Fruit fly (Drosophila melanogaster) whole organism, embryonic: ENCODE results near the gene CG5235.

Experiments
- ATbp ChIP-seq: fragments of 200-800 bp; sonication (Bioruptor generic); optimal IDR thresholded peaks from 2 replicates; lab custom pipeline; 2017; ENCODE audit warnings: missing biosample characterization, mild to moderate bottlenecking, missing genetic modification characterization, missing genetic modification reagents
- Antp ChIP-seq: fragments of 200-800 bp; sonication (Bioruptor generic); optimal IDR thresholded peaks from 3 replicates; lab custom pipeline; 2016; ENCODE audit warnings: missing biosample characterization, missing genetic modification characterization
- CG11696 ChIP-seq: fragments of 200-800 bp; sonication (Bioruptor generic); IDR thresholded peaks from 2 replicates; pipeline ENCODE4 v1.3.6; 2022; ENCODE audit warnings: missing biosample characterization, missing genetic modification characterization
- CG12155 ChIP-seq: fragments of 200-800 bp; sonication (Bioruptor generic); optimal IDR thresholded peaks from 3 replicates; lab custom pipeline; 2016; ENCODE audit warnings: missing biosample characterization, missing genetic modification characterization
- CG12299 ChIP-seq: fragments of 200-800 bp; sonication (Bioruptor generic); optimal IDR thresholded peaks from 2 replicates; lab custom pipeline; 2018; ENCODE audit warnings: missing biosample characterization, mild to moderate bottlenecking, missing genetic modification characterization
- CG12659 ChIP-seq: fragments of 200-800 bp; sonication (Bioruptor generic); optimal IDR thresholded peaks from 3 replicates; lab custom pipeline; 2017; ENCODE audit warnings: mild to moderate bottlenecking, missing biosample characterization, missing genetic modification reagents, missing genetic modification characterization
- CG12769 ChIP-seq: fragments of 200-800 bp; sonication (Bioruptor generic); optimal IDR thresholded peaks from 2 replicates; lab custom pipeline; 2019; ENCODE audit warnings: missing biosample characterization, mild to moderate bottlenecking, missing genetic modification characterization, moderate library complexity
- CG15479 ChIP-seq: fragments of 200-800 bp; sonication (Bioruptor generic); optimal IDR thresholded peaks from 3 replicates; lab custom pipeline; 2019; ENCODE audit warnings: missing biosample characterization, mild to moderate bottlenecking, missing genetic modification characterization, moderate library complexity
- CG16779 ChIP-seq: fragments of 200-800 bp; sonication (Bioruptor generic); IDR thresholded peaks from 2 replicates; pipeline ENCODE4 v1.3.6; 2022; ENCODE audit warnings: missing biosample characterization, missing genetic modification characterization
- CG16815 ChIP-seq: fragments of 200-800 bp; sonication (Bioruptor generic); optimal IDR thresholded peaks from 3 replicates; lab custom pipeline; 2017; ENCODE audit warnings: missing biosample characterization, mild to moderate bottlenecking, missing genetic modification characterization
- CG18011 ChIP-seq: fragments of 200-800 bp; sonication (Bioruptor generic); optimal IDR thresholded peaks from 2 replicates; lab custom pipeline; 2017; ENCODE audit warnings: missing biosample characterization, missing genetic modification characterization, mild to moderate bottlenecking, moderate library complexity, missing genotype
- CG18764 ChIP-seq: fragments of 200-800 bp; sonication (Bioruptor generic); optimal IDR thresholded peaks from 3 replicates; lab custom pipeline; 2016; ENCODE audit warnings: missing biosample characterization, missing genetic modification characterization
- CG3065 ChIP-seq: fragments of 200-800 bp; sonication (Bioruptor generic); optimal IDR thresholded peaks from 2 replicates; lab custom pipeline; 2016; ENCODE audit warnings: missing biosample characterization, missing genetic modification characterization
- CG31388 ChIP-seq: fragments of 200-800 bp; sonication (Bioruptor generic); optimal IDR thresholded peaks from 2 replicates; lab custom pipeline; 2016; ENCODE audit warnings: missing biosample characterization, missing genetic modification characterization
- CG33213 ChIP-seq: fragments of 200-800 bp; sonication (Bioruptor generic); optimal IDR thresholded peaks from 3 replicates; lab custom pipeline; 2016; ENCODE audit warnings: missing biosample characterization, missing genetic modification characterization
- CG4360 ChIP-seq: fragments of 200-800 bp; sonication (Bioruptor generic); IDR thresholded peaks from 2 replicates; pipeline ENCODE4 v1.3.6; 2022; ENCODE audit warnings: missing biosample characterization, missing genetic modification characterization
- CG5245 ChIP-seq: fragments of 200-800 bp; sonication (Bioruptor generic); optimal IDR thresholded peaks from 3 replicates; lab custom pipeline; 2016; ENCODE audit warnings: missing biosample characterization, missing genetic modification characterization
- CG8478 ChIP-seq: fragments of >200 bp; optimal IDR thresholded peaks from 2 replicates; lab custom pipeline; 2018
- CG8924 ChIP-seq: fragments of 200-800 bp; optimal IDR thresholded peaks from 3 replicates; lab custom pipeline; 2019; ENCODE audit warnings: missing biosample characterization, mild to moderate bottlenecking, missing genetic modification characterization, moderate library complexity
- CG9727 ChIP-seq: fragments of 200-800 bp; sonication (Bioruptor generic); optimal IDR thresholded peaks from 3 replicates; lab custom pipeline; 2017; ENCODE audit warnings: missing biosample characterization, mild to moderate bottlenecking, missing genetic modification characterization
- CG9797 ChIP-seq: fragments of 200-800 bp; sonication (Bioruptor generic); optimal IDR thresholded peaks from 3 replicates; lab custom pipeline; 2018; ENCODE audit warnings: missing biosample characterization, mild to moderate bottlenecking, missing genetic modification characterization
- D19A ChIP-seq: fragments of 200-800 bp; optimal IDR thresholded peaks from 3 replicates; lab custom pipeline; 2019; ENCODE audit warnings: missing biosample characterization, mild to moderate bottlenecking, missing genetic modification characterization, moderate library complexity
- Dip3 ChIP-seq: fragments of 200-800 bp; sonication (Bioruptor generic); optimal IDR thresholded peaks from 3 replicates; lab custom pipeline; 2016; ENCODE audit warnings: missing biosample characterization, missing genetic modification characterization
- E2f1 ChIP-seq: fragments of 200-800 bp; sonication (Bioruptor generic); IDR thresholded peaks from 2 replicates; pipeline ENCODE4 v1.3.6; 2022; ENCODE audit warnings: missing biosample characterization, missing genetic modification characterization
- Fer1 ChIP-seq: fragments of 200-800 bp; sonication (Bioruptor generic); optimal IDR thresholded peaks from 2 replicates; lab custom pipeline; 2017; ENCODE audit warnings: missing biosample characterization, mild to moderate bottlenecking, missing genetic modification characterization
- Fer2 ChIP-seq: fragments of 200-800 bp; sonication (Bioruptor generic); optimal IDR thresholded peaks from 2 replicates; lab custom pipeline; 2018; ENCODE audit warnings: missing biosample characterization, mild to moderate bottlenecking, missing genetic modification characterization, moderate library complexity
- HmgD ChIP-seq: fragments of 200-800 bp; sonication (Bioruptor generic); optimal IDR thresholded peaks from 3 replicates; lab custom pipeline; 2016; ENCODE audit warnings: missing biosample characterization, missing genetic modification characterization
- HmgZ ChIP-seq: fragments of 200-800 bp; sonication (Bioruptor generic); optimal IDR thresholded peaks from 2 replicates; lab custom pipeline; 2018; ENCODE audit warnings: missing biosample characterization, mild to moderate bottlenecking, missing genetic modification characterization
- Hr51 ChIP-seq, 2 experiments: fragments of 200-800 bp; sonication (Bioruptor generic); optimal IDR thresholded peaks; 2 replicates in 1 of 2; 3 replicates in 1 of 2; lab custom pipeline; 2016 to 2018; ENCODE audit warnings: missing biosample characterization in 2 of 2, missing genetic modification characterization in 2 of 2, mild to moderate bottlenecking in 1 of 2, moderate library complexity in 1 of 2
- NFAT ChIP-seq: fragments of 200-800 bp; sonication (Bioruptor generic); IDR thresholded peaks from 2 replicates; pipeline ENCODE4 v1.3.6; 2022; ENCODE audit warnings: missing biosample characterization, missing genetic modification characterization
- Optix ChIP-seq: fragments of 200-800 bp; sonication (Bioruptor generic); IDR thresholded peaks from 3 replicates; pipeline ENCODE4 v1.3.6; 2022; ENCODE audit warnings: missing biosample characterization, missing genetic modification characterization
- Ptx1 ChIP-seq: fragments of 200-800 bp; sonication (Bioruptor generic); IDR thresholded peaks from 2 replicates; pipeline ENCODE4 v1.3.6; 2022; ENCODE audit warnings: missing biosample characterization, missing genetic modification characterization
- Sin3A ChIP-seq: fragments of >200 bp; optimal IDR thresholded peaks from 2 replicates; lab custom pipeline; 2018
- Sox102F ChIP-seq: fragments of 200-800 bp; sonication (Bioruptor generic); optimal IDR thresholded peaks from 2 replicates; lab custom pipeline; 2018; ENCODE audit warnings: missing biosample characterization, mild to moderate bottlenecking, missing genetic modification characterization, moderate library complexity
- Taf1 ChIP-seq: fragments of 200-800 bp; sonication (Bioruptor generic); IDR thresholded peaks from 2 replicates; pipeline ENCODE4 v1.3.6; 2022; ENCODE audit warnings: missing biosample characterization, missing genetic modification characterization
- Xbp1 ChIP-seq: fragments of 200-800 bp; sonication (Bioruptor generic); optimal IDR thresholded peaks from 3 replicates; lab custom pipeline; 2016; ENCODE audit warnings: missing biosample characterization, mild to moderate bottlenecking, missing genetic modification characterization
- bigmax ChIP-seq: fragments of 200-800 bp; sonication (Bioruptor generic); optimal IDR thresholded peaks from 2 replicates; lab custom pipeline; 2018; ENCODE audit warnings: missing biosample characterization, mild to moderate bottlenecking, missing genetic modification characterization
- cas ChIP-seq: fragments of 200-800 bp; sonication (Bioruptor generic); IDR thresholded peaks from 2 replicates; pipeline ENCODE4 v1.3.6; 2022; ENCODE audit warnings: missing biosample characterization, missing genetic modification characterization
- crc ChIP-seq: fragments of 200-800 bp; sonication (Bioruptor generic); optimal IDR thresholded peaks from 2 replicates; lab custom pipeline; 2016; ENCODE audit warnings: missing biosample characterization, missing genetic modification characterization
- fd96Cb ChIP-seq: fragments of 200-800 bp; sonication (Bioruptor generic); optimal IDR thresholded peaks from 2 replicates; lab custom pipeline; 2018; ENCODE audit warnings: missing biosample characterization, mild to moderate bottlenecking, missing genetic modification characterization, moderate library complexity
- gcm2 ChIP-seq: fragments of 200-800 bp; sonication (Bioruptor generic); optimal IDR thresholded peaks from 2 replicates; lab custom pipeline; 2016; ENCODE audit warnings: missing biosample characterization, missing genetic modification characterization
- ham ChIP-seq: fragments of 200-800 bp; sonication (Bioruptor generic); IDR thresholded peaks from 2 replicates; pipeline ENCODE4 v1.3.6; 2022; ENCODE audit warnings: missing biosample characterization, missing genetic modification characterization
- luna ChIP-seq: fragments of 200-800 bp; sonication (Bioruptor generic); optimal IDR thresholded peaks from 2 replicates; lab custom pipeline; 2016; ENCODE audit warnings: missing biosample characterization, missing genetic modification characterization
- pho ChIP-seq: fragments of 200-800 bp; sonication (Bioruptor generic); optimal IDR thresholded peaks from 2 replicates; lab custom pipeline; 2016; ENCODE audit warnings: missing biosample characterization, missing genetic modification characterization
- phol ChIP-seq: fragments of 200-800 bp; sonication (Bioruptor generic); optimal IDR thresholded peaks from 3 replicates; lab custom pipeline; 2018; ENCODE audit warnings: missing biosample characterization, mild to moderate bottlenecking, missing genetic modification characterization, moderate library complexity
- sc ChIP-seq, 3 experiments: fragments of >200 bp in 2 of 3; fragments of 200-800 bp in 1 of 3; sonication (Bioruptor generic) in 1 of 3; optimal IDR thresholded peaks; 2 replicates in 2 of 3; 3 replicates in 1 of 3; lab custom pipeline; 2017; ENCODE audit warnings: mild to moderate bottlenecking in 1 of 3, missing biosample characterization in 1 of 3, missing genetic modification characterization in 1 of 3, missing genetic modification reagents in 1 of 3
- scrt ChIP-seq: fragments of 200-800 bp; sonication (Bioruptor generic); optimal IDR thresholded peaks from 2 replicates; lab custom pipeline; 2018; ENCODE audit warnings: missing biosample characterization, mild to moderate bottlenecking, missing genetic modification characterization, moderate library complexity
- sens-2 ChIP-seq: fragments of 200-800 bp; sonication (Bioruptor generic); IDR thresholded peaks from 2 replicates; pipeline ENCODE4 v1.3.6; 2022; ENCODE audit warnings: missing biosample characterization, missing genetic modification characterization
- slbo ChIP-seq: fragments of 200-800 bp; sonication (Bioruptor generic); IDR thresholded peaks from 2 replicates; pipeline ENCODE4 v1.3.6; 2022; ENCODE audit warnings: missing biosample characterization, missing genetic modification characterization
- zen ChIP-seq: fragments of 200-800 bp; sonication (Bioruptor generic); optimal IDR thresholded peaks from 3 replicates; lab custom pipeline; 2018; ENCODE audit warnings: missing biosample characterization, mild to moderate bottlenecking, missing genetic modification characterization, moderate library complexity

CG5235 gene

DNA sequence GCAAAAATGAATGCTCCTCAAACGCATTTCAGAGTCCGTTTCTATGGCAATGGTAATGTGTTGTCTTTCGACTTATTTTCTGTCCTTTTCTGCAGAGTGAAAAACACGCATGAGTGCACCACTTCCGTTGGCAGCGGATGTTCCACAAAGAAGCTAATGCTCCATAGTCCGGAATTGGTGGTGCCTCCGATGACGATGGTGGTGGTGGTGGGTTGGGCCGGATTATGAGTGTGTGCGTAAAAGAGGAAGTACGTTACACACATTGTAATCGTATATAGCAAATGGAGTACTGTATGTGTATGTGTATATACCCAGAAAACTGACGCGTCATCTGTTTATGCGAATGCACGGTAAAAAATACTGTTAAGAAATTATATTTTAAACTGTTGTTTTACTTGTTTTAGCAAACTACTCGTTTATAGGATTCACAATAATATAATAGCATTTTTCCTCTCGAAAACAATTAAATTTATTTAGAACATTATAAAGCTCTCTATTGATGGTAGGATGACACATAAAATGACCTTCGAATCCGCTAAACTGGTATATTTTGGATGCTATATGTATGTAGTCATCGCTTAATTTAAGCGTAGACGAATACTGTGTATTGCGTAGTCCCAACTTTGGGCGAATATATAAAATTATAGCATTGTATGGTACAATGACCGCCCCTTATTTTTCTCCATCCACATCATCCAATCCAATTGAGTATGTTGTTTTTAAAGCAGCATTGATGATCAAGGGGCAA, 44.9 kb downstream of the CG5235 start (continued):
- TF ChIP-seq CG4360 (GFP tag; lab: Robert Waterston, UW) (0 out of 2 replicates have a peak, but pooled peaks have one; percentile 5), CG15479 (no peak), ham (GFP tag; lab: Robert Waterston, UW) (no peak), pho (GFP tag; lab: Kevin White, UChicago) (no peak), Hr51 (GFP tag; optimal IDR thresholded peaks at IDR 0.05; lab: Kevin White, UChicago) (peak in 1 of 2 experiments; percentile 73), scrt (GFP tag; lab: Kevin White, UChicago) (no peak), CG8478 (no peak), CG12769 (tag; lab: Kevin White, UChicago) (no peak), CG9727 (GFP tag; lab: Kevin White, UChicago) (no peak), CG12299 (tag; lab: Kevin White, UChicago) (no peak), cas (GFP tag; lab: Robert Waterston, UW) (no peak), NFAT (GFP tag; lab: Robert Waterston, UW) (peak; percentile 14; the same call in 1 of the 2 replicates), Xbp1 (GFP tag; lab: Kevin White, UChicago) (peak; percentile 11), CG11696 (peak; percentile 42; the same call in 1 of the 2 replicates), slbo (peak; percentile 64), Sox102F (peak; percentile 64), Dip3 (GFP tag; lab: Kevin White, UChicago) (no peak), CG18011 (GFP tag; lab: Kevin White, UChicago) (no peak), sc (optimal IDR thresholded peaks at IDR 0.05; lab: Kevin White, UChicago) (no peak), sc (GFP tag; optimal IDR thresholded peaks at IDR 0.05; lab: Kevin White, UChicago) (no peak), HmgD (GFP tag; lab: Kevin White, UChicago) (no peak), ATbp (peak; percentile 35), fd96Cb (tag; lab: Kevin White, UChicago) (peak; percentile 51), CG33213 (no peak), CG12659 (GFP tag; lab: Kevin White, UChicago) (no peak), CG18764 (GFP tag; lab: Kevin White, UChicago) (no peak), phol (no peak), CG5245 (GFP tag; lab: Kevin White, UChicago) (no peak), sens-2 (0 out of 2 replicates have a peak, but pooled peaks have one; percentile 33), CG3065 (no peak), Optix (GFP tag; lab: Robert Waterston, UW) (no peak), gcm2 (GFP tag; lab: Kevin White, UChicago) (no peak), E2f1 (GFP tag; lab: Robert Waterston, UW) (peak; percentile 58), crc (no peak), CG16815 (GFP tag; lab: Kevin White, UChicago) (no peak), CG8924 (peak; percentile 28), Antp (GFP tag; lab: Kevin White, UChicago) (no peak), CG31388 (GFP tag; lab: Kevin White, UChicago) (peak; percentile 1), HmgZ (tag; lab: Kevin White, UChicago) (no peak), Sin3A (lab: Kevin White, UChicago) (no peak), Taf1 (peak; percentile 22; the same call in 1 of the 2 replicates), zen (no peak), Ptx1 (peak; percentile 14), CG9797 (GFP tag; lab: Kevin White, UChicago) (no peak), Fer1 (GFP tag; lab: Kevin White, UChicago) (no peak), CG16779 (GFP tag; lab: Robert Waterston, UW) (no peak), CG12155 (GFP tag; lab: Kevin White, UChicago) (no peak), D19A (tag; lab: Kevin White, UChicago) (peak; percentile 41), Fer2 (tag; lab: Kevin White, UChicago) (no peak), bigmax (GFP tag; lab: Kevin White, UChicago) (no peak), luna (no peak)
